Fruit fly (Drosophila melanogaster) Kc167 (cell line): ENCODE data around the gene Elal.

Experiments
- Myc ChIP-seq: fragments of >200 bp; optimal IDR thresholded peaks from 2 replicates; lab custom pipeline; 2017; ENCODE audit warnings: missing external identifiers
- Sin3A ChIP-seq: fragments of >200 bp; optimal IDR thresholded peaks from 2 replicates; lab custom pipeline; 2018; ENCODE audit warnings: missing external identifiers
- h ChIP-seq: fragments of >200 bp; optimal IDR thresholded peaks from 3 replicates; lab custom pipeline; 2018; ENCODE audit warnings: missing external identifiers
- psq ChIP-seq: fragments of >200 bp; optimal IDR thresholded peaks from 2 replicates; lab custom pipeline; 2017; ENCODE audit warnings: missing external identifiers
- ttk ChIP-seq: sonication (Bioruptor generic); optimal IDR thresholded peaks from 2 replicates; lab custom pipeline; 2017; ENCODE audit warnings: missing external identifiers

DNA sequence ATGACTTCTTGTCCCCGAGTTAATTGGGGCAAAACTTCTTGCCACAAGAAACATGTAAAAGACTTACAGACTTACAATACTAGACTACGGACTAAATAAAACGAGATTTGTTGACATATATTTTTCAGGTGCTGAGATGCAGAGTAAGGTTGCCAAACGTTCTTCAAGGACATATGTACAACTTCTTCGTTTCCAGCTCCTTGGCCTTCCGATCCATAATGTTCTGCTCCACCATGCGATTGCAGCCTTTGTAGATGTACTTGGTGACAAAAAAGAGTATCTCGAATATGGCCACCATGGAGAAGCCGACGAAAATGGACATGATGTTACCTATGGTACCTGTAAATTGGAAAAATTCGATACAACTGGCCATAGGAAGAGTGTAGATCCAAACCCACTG is 7.7 kb upstream of the Elal start, which contains the start of gene CAH4:
- TF ChIP-seq Sin3A (lab: Kevin White, UChicago), result no peak
- TF ChIP-seq psq (lab: Kevin White, UChicago), result no peak
- TF ChIP-seq h (lab: Kevin White, UChicago), result no peak
- TF ChIP-seq Myc, result no peak
- TF ChIP-seq ttk (lab: Kevin White, UChicago), result no peak
